Fruit fly (Drosophila melanogaster) whole organism, adult: Measurements from ENCODE around the gene CG18088.

Source experiments
- CG11617 ChIP-seq: fragments of 200-800 bp; sonication (Bioruptor generic); optimal IDR thresholded peaks from 2 replicates; lab custom pipeline; 2017; ENCODE audit warnings: mild to moderate bottlenecking, missing biosample characterization, missing genetic modification reagents, missing genetic modification characterization
- CG12768 ChIP-seq: fragments of 200-800 bp; sonication (Bioruptor generic); optimal IDR thresholded peaks from 2 replicates; lab custom pipeline; 2017; ENCODE audit warnings: missing biosample characterization, missing genetic modification characterization, mild to moderate bottlenecking, moderate library complexity, missing genetic modification reagents
- CG14711 ChIP-seq: fragments of 200-800 bp; sonication (Bioruptor generic); optimal IDR thresholded peaks from 2 replicates; lab custom pipeline; 2018; ENCODE audit warnings: missing biosample characterization, mild to moderate bottlenecking, missing genetic modification characterization, moderate library complexity
- CG1620 ChIP-seq: fragments of 200-800 bp; sonication (Bioruptor generic); optimal IDR thresholded peaks from 2 replicates; lab custom pipeline; 2016; ENCODE audit warnings: missing biosample characterization, missing genetic modification characterization
- CG33017 ChIP-seq: fragments of 200-800 bp; sonication (Bioruptor generic); optimal IDR thresholded peaks from 2 replicates; lab custom pipeline; 2018; ENCODE audit warnings: missing biosample characterization, mild to moderate bottlenecking, missing genetic modification characterization, moderate library complexity
- CG5204 ChIP-seq: fragments of 200-800 bp; sonication (Bioruptor generic); optimal IDR thresholded peaks from 2 replicates; lab custom pipeline; 2016; ENCODE audit warnings: missing biosample characterization, missing genetic modification characterization
- CG7045 ChIP-seq: fragments of 200-800 bp; sonication (Bioruptor generic); optimal IDR thresholded peaks from 2 replicates; lab custom pipeline; 2017; ENCODE audit warnings: missing biosample characterization, mild to moderate bottlenecking, missing genetic modification characterization
- CG7101 ChIP-seq: fragments of 200-800 bp; sonication (Bioruptor generic); optimal IDR thresholded peaks from 2 replicates; lab custom pipeline; 2018; ENCODE audit warnings: missing biosample characterization, mild to moderate bottlenecking, missing genetic modification characterization, moderate library complexity
- Clk ChIP-seq: fragments of 200-800 bp; sonication (Bioruptor generic); optimal IDR thresholded peaks from 2 replicates; lab custom pipeline; 2017; ENCODE audit warnings: missing biosample characterization, missing genetic modification characterization
- Crg-1 ChIP-seq: fragments of 200-800 bp; sonication (Bioruptor generic); optimal IDR thresholded peaks from 2 replicates; lab custom pipeline; 2016; ENCODE audit warnings: missing biosample characterization, missing genetic modification characterization
- Hr96 ChIP-seq: fragments of 200-800 bp; sonication (Bioruptor generic); optimal IDR thresholded peaks from 2 replicates; lab custom pipeline; 2016; ENCODE audit warnings: missing biosample characterization, missing genetic modification characterization
- Mnt ChIP-seq: fragments of 200-800 bp; sonication (Bioruptor generic); optimal IDR thresholded peaks from 2 replicates; lab custom pipeline; 2016; ENCODE audit warnings: missing biosample characterization, mild to moderate bottlenecking, missing genetic modification characterization
- bab1 ChIP-seq: fragments of 200-800 bp; sonication (Bioruptor generic); optimal IDR thresholded peaks from 3 replicates; lab custom pipeline; 2019; ENCODE audit warnings: missing biosample characterization, mild to moderate bottlenecking, missing genetic modification characterization, moderate library complexity
- cic ChIP-seq: fragments of 200-800 bp; sonication (Bioruptor generic); optimal IDR thresholded peaks from 2 replicates; lab custom pipeline; 2017; ENCODE audit warnings: missing biosample characterization, mild to moderate bottlenecking, missing genetic modification characterization, moderate library complexity
- cnc ChIP-seq, 2 experiments: fragments of >200 bp; optimal IDR thresholded peaks; 2 replicates each; lab custom pipeline; 2017
- kay ChIP-seq: fragments of 200-800 bp; sonication (Bioruptor generic); peaks from one replicate; lab custom pipeline; 2016; ENCODE audit warnings: missing biosample characterization, missing genetic modification characterization, borderline replicate concordance
- ovo ChIP-seq: fragments of 200-800 bp; sonication (Bioruptor generic); optimal IDR thresholded peaks from 2 replicates; lab custom pipeline; 2016; ENCODE audit warnings: missing biosample characterization, missing genetic modification characterization
- pad ChIP-seq: fragments of 200-800 bp; sonication (Bioruptor generic); optimal IDR thresholded peaks from 3 replicates; lab custom pipeline; 2017; ENCODE audit warnings: missing biosample characterization, missing genetic modification characterization, mild to moderate bottlenecking, moderate library complexity, missing genetic modification reagents
- tj ChIP-seq: fragments of 200-800 bp; sonication (Bioruptor generic); optimal IDR thresholded peaks from 3 replicates; lab custom pipeline; 2017; ENCODE audit warnings: missing biosample characterization, mild to moderate bottlenecking, missing genetic modification characterization, moderate library complexity
- toe ChIP-seq: fragments of 200-800 bp; sonication (Bioruptor generic); optimal IDR thresholded peaks from 2 replicates; lab custom pipeline; 2016; ENCODE audit warnings: missing biosample characterization, missing genetic modification characterization

Gene CG18088

DNA sequence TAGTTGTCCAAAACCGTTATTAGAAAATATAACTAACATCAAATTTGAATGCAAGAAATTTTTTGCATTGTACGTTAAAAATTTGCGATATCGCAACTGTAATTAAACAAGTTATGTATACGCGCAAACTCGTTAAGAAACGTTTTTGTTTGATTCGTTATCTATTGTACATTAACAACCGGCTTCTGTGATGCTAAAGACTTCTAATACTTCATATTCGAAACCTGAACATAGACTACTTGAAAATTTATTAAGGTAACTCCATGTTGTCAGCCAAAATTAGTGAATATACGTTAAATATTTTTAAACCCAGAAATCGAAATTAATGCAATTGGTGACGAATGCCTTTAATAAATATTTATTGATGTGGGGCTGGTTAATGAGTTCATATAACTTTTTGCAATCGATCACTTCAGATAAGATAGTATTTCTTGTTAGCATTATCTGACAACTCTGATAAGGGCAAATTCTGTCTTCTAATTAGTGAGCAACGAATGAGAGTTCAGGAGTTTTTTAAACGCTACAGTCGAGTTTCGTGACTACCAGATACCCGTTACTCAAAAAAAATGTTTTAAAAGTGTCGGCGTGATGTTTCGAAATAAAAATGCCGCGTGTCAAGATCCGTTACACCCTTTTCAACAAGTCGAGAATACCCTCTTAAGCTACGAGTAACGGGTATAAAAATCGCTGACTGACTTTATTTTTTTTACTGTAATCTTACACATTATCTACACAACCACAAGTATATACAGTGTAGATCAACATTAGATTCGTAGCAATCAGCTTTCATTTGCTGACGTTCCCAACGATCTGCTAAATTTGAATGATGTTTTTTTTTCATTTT, 14.9 kb upstream of the CG18088 start:
- peak; percentile 67 for TF ChIP-seq cic
- TF ChIP-seq bab1 (GFP tag; lab: Kevin White, UChicago): no peak
- peak; percentile 37 for TF ChIP-seq ovo (GFP tag; lab: Kevin White, UChicago)
- TF ChIP-seq CG1620: no peak
- TF ChIP-seq CG5204: peak; percentile 44
- peak; percentile 56 for TF ChIP-seq CG7101 (tag; lab: Kevin White, UChicago)
- TF ChIP-seq cnc (optimal IDR thresholded peaks at IDR 0.05; lab: Kevin White, UChicago): no peak
- no peak for TF ChIP-seq Mnt (GFP tag; lab: Kevin White, UChicago)
- TF ChIP-seq toe: no peak
- TF ChIP-seq CG11617 (GFP tag; lab: Kevin White, UChicago): peak; percentile 11
- peak; percentile 96 for TF ChIP-seq kay (GFP tag; lab: Kevin White, UChicago)
- peak; percentile 53 for TF ChIP-seq CG12768 (GFP tag; lab: Kevin White, UChicago)
- TF ChIP-seq tj (GFP tag; lab: Kevin White, UChicago): peak; percentile 73
- TF ChIP-seq CG33017 (tag; lab: Kevin White, UChicago): peak; percentile 72
- peak; percentile 4 for TF ChIP-seq pad (GFP tag; lab: Kevin White, UChicago)
- TF ChIP-seq Crg-1 (GFP tag; lab: Kevin White, UChicago): no peak
- no peak for TF ChIP-seq CG7045 (GFP tag; lab: Kevin White, UChicago)

DNA sequence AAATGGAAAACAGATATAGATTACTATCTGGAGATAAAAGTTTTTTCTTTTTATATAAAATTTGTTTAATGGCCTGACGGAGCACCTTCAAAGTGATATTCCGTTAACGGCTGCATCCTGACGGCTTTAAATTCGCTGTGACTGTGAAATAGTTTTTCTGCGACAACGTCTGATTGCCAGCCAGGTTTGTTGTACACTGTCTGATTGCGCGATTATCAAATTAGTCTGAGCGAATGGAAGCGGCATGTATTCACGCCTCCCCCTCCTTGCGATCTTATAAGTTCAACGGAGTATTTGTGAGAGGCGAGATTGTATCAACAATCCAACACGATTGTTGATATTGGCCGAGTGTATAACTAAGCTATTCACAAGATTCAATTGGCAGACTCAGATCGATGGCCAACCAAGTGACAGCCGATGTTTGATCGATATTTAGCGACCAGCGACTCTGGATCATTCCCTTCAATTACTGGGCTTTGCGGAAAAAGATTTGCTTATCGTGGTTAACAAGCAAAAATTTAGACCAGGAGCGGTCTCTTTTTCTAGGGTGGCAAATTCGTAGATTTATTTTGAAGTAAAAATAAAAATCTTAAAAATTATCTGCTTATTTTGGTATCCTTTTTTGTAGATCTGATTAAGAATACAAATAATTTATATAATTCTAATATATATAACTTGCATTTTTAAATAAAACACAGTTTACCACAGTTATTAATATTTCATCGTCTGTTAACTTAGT, 11.6 kb upstream of the CG18088 start:
- TF ChIP-seq CG1620 (no peak), CG11617 (GFP tag; lab: Kevin White, UChicago) (no peak), Crg-1 (GFP tag; lab: Kevin White, UChicago) (peak; percentile 16), pad (GFP tag; lab: Kevin White, UChicago) (no peak), Mnt (GFP tag; lab: Kevin White, UChicago) (peak; percentile 66), ovo (GFP tag; lab: Kevin White, UChicago) (no peak), CG33017 (tag; lab: Kevin White, UChicago) (peak; percentile 15), tj (GFP tag; lab: Kevin White, UChicago) (no peak), CG14711 (tag; lab: Kevin White, UChicago) (no peak), cic (peak; percentile 74), cnc (optimal IDR thresholded peaks at IDR 0.05; lab: Kevin White, UChicago) (no peak), CG5204 (no peak), kay (GFP tag; lab: Kevin White, UChicago) (peak; percentile 14), Hr96 (no peak)

DNA sequence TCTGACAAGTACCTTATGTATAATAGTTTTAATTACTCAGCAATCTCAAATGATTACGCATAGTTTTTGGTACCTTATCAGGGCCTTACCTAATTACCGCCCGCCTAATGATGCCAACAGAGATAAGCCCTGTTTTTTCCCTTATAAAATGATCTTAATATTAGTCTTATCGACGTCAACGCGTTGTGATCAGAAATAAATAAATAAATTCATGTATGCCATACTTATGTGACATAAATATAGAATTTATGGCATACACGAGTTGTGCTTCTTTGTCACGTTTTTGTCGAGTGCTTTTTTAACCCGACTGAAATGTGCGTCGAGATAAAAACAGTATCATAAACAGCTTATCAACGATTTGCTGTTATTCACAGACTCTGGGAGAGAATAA, 11.0 kb upstream of the CG18088 start:
- TF ChIP-seq kay (GFP tag; lab: Kevin White, UChicago) (peak; percentile 18), CG33017 (tag; lab: Kevin White, UChicago) (no peak)

DNA sequence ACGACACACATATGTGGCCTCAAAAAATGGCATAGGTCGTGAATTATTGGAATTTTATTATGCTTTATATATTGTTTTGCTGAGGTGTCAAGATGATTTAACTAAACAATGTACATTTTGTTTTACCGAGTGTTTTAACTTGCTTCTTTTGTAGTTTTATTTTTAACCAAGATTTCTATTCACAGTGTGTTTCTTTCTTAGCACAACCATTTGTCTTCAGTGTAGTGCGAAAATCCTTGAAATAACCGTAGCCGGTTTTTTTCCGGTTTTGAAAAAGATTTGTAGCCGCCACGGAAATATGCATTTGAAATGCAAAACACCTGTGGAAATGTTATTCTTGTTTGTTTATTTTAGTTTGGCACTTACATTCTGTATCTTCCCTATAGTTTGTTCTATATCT, 10.2 kb upstream of the CG18088 start:
- no peak for TF ChIP-seq CG33017 (tag; lab: Kevin White, UChicago)
- no peak for TF ChIP-seq CG7045 (GFP tag; lab: Kevin White, UChicago)
- no peak for TF ChIP-seq ovo (GFP tag; lab: Kevin White, UChicago)
- TF ChIP-seq pad (GFP tag; lab: Kevin White, UChicago): no peak
- TF ChIP-seq CG12768 (GFP tag; lab: Kevin White, UChicago): no peak
- no peak for TF ChIP-seq tj (GFP tag; lab: Kevin White, UChicago)
- TF ChIP-seq cic: no peak
- TF ChIP-seq CG5204: no peak
- no peak for TF ChIP-seq Hr96
- TF ChIP-seq bab1 (GFP tag; lab: Kevin White, UChicago): no peak
- TF ChIP-seq toe: no peak
- no peak for TF ChIP-seq cnc (optimal IDR thresholded peaks at IDR 0.05; lab: Kevin White, UChicago)
- TF ChIP-seq Clk (GFP tag; lab: Kevin White, UChicago): no peak
- TF ChIP-seq CG14711 (tag; lab: Kevin White, UChicago): no peak
- TF ChIP-seq Mnt (GFP tag; lab: Kevin White, UChicago): no peak
- no peak for TF ChIP-seq CG1620

DNA sequence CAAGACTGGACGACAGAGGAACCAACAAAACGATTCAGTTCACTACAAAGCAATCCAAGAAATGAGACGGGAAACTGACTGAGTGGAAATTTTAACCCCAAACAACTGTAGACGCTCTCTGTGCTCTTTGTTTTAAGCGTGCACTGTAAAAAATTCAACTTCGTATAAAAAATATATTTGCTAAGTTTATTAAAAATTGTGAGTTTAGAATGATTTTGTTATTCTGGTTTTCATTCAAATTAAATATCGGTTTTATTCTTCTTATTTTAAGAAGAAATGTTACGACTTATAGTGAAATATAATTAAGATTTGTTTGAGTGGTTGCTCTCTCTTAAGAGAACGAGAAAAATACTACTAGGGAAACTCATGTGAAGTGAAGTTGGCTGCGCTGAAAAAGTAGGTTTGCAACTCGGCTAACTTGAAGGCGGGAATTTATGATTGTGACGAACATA, 9.3 kb upstream of the CG18088 start:
- peak; percentile 73 for TF ChIP-seq CG11617 (GFP tag; lab: Kevin White, UChicago)
- TF ChIP-seq toe: peak; percentile 55
- TF ChIP-seq ovo (GFP tag; lab: Kevin White, UChicago): peak; percentile 15
- peak; percentile 52 for TF ChIP-seq CG1620
- peak; percentile 35 for TF ChIP-seq tj (GFP tag; lab: Kevin White, UChicago)
- peak; percentile 80 for TF ChIP-seq kay (GFP tag; lab: Kevin White, UChicago)
- TF ChIP-seq CG12768 (GFP tag; lab: Kevin White, UChicago): peak; percentile 49
- peak; percentile 43 for TF ChIP-seq Crg-1 (GFP tag; lab: Kevin White, UChicago)
- TF ChIP-seq CG33017 (tag; lab: Kevin White, UChicago): peak; percentile 84
- peak; percentile 60 for TF ChIP-seq CG7045 (GFP tag; lab: Kevin White, UChicago)
- peak; percentile 62 for TF ChIP-seq Hr96
- peak; percentile 19 for TF ChIP-seq Clk (GFP tag; lab: Kevin White, UChicago)
- peak; percentile 23 for TF ChIP-seq Mnt (GFP tag; lab: Kevin White, UChicago)
- peak; percentile 33 for TF ChIP-seq pad (GFP tag; lab: Kevin White, UChicago)
- no peak for TF ChIP-seq cnc (optimal IDR thresholded peaks at IDR 0.05; lab: Kevin White, UChicago)
- peak; percentile 81 for TF ChIP-seq CG14711 (tag; lab: Kevin White, UChicago)
- peak; percentile 71 for TF ChIP-seq CG5204
- peak; percentile 87 for TF ChIP-seq CG7101 (tag; lab: Kevin White, UChicago)
- no peak for TF ChIP-seq cic
- TF ChIP-seq bab1 (GFP tag; lab: Kevin White, UChicago): peak; percentile 81
